Fruit fly (Drosophila melanogaster) whole organism, embryonic: ENCODE measurements around the gene twe.

Source experiments
- CG10267 ChIP-seq: fragments of 200-800 bp; sonication (Bioruptor generic); optimal IDR thresholded peaks from 2 replicates; lab custom pipeline; 2018; ENCODE audit warnings: missing biosample characterization, mild to moderate bottlenecking, missing genetic modification characterization, moderate library complexity
- CG10543 ChIP-seq: fragments of 200-800 bp; sonication (Bioruptor generic); optimal IDR thresholded peaks from 3 replicates; lab custom pipeline; 2017; ENCODE audit warnings: missing biosample characterization, mild to moderate bottlenecking, missing genetic modification characterization, moderate library complexity
- CG11247 ChIP-seq: fragments of 200-800 bp; sonication (Bioruptor generic); IDR thresholded peaks from 2 replicates; pipeline ENCODE4 v1.3.6; 2022; ENCODE audit warnings: missing biosample characterization, missing genetic modification characterization
- CG11696 ChIP-seq: fragments of 200-800 bp; sonication (Bioruptor generic); IDR thresholded peaks from 2 replicates; pipeline ENCODE4 v1.3.6; 2022; ENCODE audit warnings: missing biosample characterization, missing genetic modification characterization
- CG12236 ChIP-seq: fragments of 200-800 bp; sonication (Bioruptor generic); optimal IDR thresholded peaks from 2 replicates; lab custom pipeline; 2016; ENCODE audit warnings: missing biosample characterization, missing genetic modification characterization
- CG1233 ChIP-seq: fragments of 200-800 bp; sonication (Bioruptor generic); optimal IDR thresholded peaks from 4 replicates; lab custom pipeline; 2018; ENCODE audit warnings: missing biosample characterization, mild to moderate bottlenecking, missing genetic modification characterization
- CG12391 ChIP-seq: fragments of 200-800 bp; sonication (Bioruptor generic); optimal IDR thresholded peaks from 3 replicates; lab custom pipeline; 2018; ENCODE audit warnings: missing biosample characterization, mild to moderate bottlenecking, missing genetic modification characterization, moderate library complexity
- CG14014 ChIP-seq: fragments of 200-800 bp; sonication (Bioruptor generic); IDR thresholded peaks from 2 replicates; pipeline ENCODE4 v1.3.6; 2022; ENCODE audit warnings: missing biosample characterization, missing genetic modification characterization
- CG1647 ChIP-seq: fragments of 200-800 bp; sonication (Bioruptor generic); optimal IDR thresholded peaks from 3 replicates; lab custom pipeline; 2016; ENCODE audit warnings: missing biosample characterization, missing genetic modification characterization
- CG17912 ChIP-seq: fragments of 200-800 bp; sonication (Bioruptor generic); optimal IDR thresholded peaks from 2 replicates; lab custom pipeline; 2018; ENCODE audit warnings: missing biosample characterization, mild to moderate bottlenecking, missing genetic modification characterization
- CG1792 ChIP-seq: fragments of 200-800 bp; sonication (Bioruptor generic); optimal IDR thresholded peaks from 2 replicates; lab custom pipeline; 2016; ENCODE audit warnings: missing biosample characterization, missing genetic modification characterization
- CG30403 ChIP-seq: fragments of 200-800 bp; sonication (Bioruptor generic); optimal IDR thresholded peaks from 3 replicates; lab custom pipeline; 2016; ENCODE audit warnings: missing biosample characterization, missing genetic modification characterization
- CG3407 ChIP-seq: fragments of 200-800 bp; sonication (Bioruptor generic); optimal IDR thresholded peaks from 2 replicates; lab custom pipeline; 2018; ENCODE audit warnings: missing biosample characterization, mild to moderate bottlenecking, missing genetic modification characterization
- CG4282 ChIP-seq: fragments of 200-800 bp; sonication (Bioruptor generic); optimal IDR thresholded peaks from 2 replicates; lab custom pipeline; 2016; ENCODE audit warnings: missing biosample characterization, missing genetic modification characterization
- CG6272 ChIP-seq: fragments of 200-800 bp; sonication (Bioruptor generic); IDR thresholded peaks from 2 replicates; pipeline ENCODE4 v1.3.6; 2022; ENCODE audit warnings: missing biosample characterization, missing genetic modification characterization
- CG7357 ChIP-seq: fragments of 200-800 bp; sonication (Bioruptor generic); IDR thresholded peaks from 3 replicates; pipeline ENCODE4 v1.3.6; 2022; ENCODE audit warnings: missing biosample characterization, missing genetic modification characterization
- CG7786 ChIP-seq: fragments of 200-800 bp; sonication (Bioruptor generic); optimal IDR thresholded peaks from 2 replicates; lab custom pipeline; 2016; ENCODE audit warnings: missing biosample characterization, missing genetic modification characterization
- CG8359 ChIP-seq: fragments of 200-800 bp; sonication (Bioruptor generic); optimal IDR thresholded peaks from 2 replicates; lab custom pipeline; 2017; ENCODE audit warnings: missing biosample characterization, mild to moderate bottlenecking, missing genetic modification characterization, borderline replicate concordance
- CG8478 ChIP-seq: fragments of >200 bp; optimal IDR thresholded peaks from 2 replicates; lab custom pipeline; 2018
- CG9932 ChIP-seq: fragments of 200-800 bp; sonication (Bioruptor generic); IDR thresholded peaks from 2 replicates; pipeline ENCODE4 v1.3.6; 2022; ENCODE audit warnings: missing biosample characterization, missing genetic modification characterization
- D19A ChIP-seq: fragments of 200-800 bp; optimal IDR thresholded peaks from 3 replicates; lab custom pipeline; 2019; ENCODE audit warnings: missing biosample characterization, mild to moderate bottlenecking, missing genetic modification characterization, moderate library complexity
- Doc2 ChIP-seq: fragments of 200-800 bp; sonication (Bioruptor generic); IDR thresholded peaks from 2 replicates; pipeline ENCODE4 v1.3.6; 2022; ENCODE audit warnings: missing biosample characterization, missing genetic modification characterization
- E2f2 ChIP-seq: fragments of 200-800 bp; sonication (Bioruptor generic); IDR thresholded peaks from 2 replicates; pipeline ENCODE4 v1.3.6; 2022; ENCODE audit warnings: missing biosample characterization, missing genetic modification characterization
- Ets65A ChIP-seq: fragments of 200-800 bp; sonication (Bioruptor generic); peaks from one replicate; lab custom pipeline; 2016; ENCODE audit warnings: missing biosample characterization, missing genetic modification characterization
- GATAe ChIP-seq: fragments of 200-800 bp; sonication (Bioruptor generic); conservative IDR thresholded peaks from 2 replicates; pipeline ENCODE4 v1.3.6; 2022; ENCODE audit warnings: missing biosample characterization, missing genetic modification characterization
- HHEX ChIP-seq: fragments of 200-800 bp; sonication (Bioruptor generic); optimal IDR thresholded peaks from 3 replicates; lab custom pipeline; 2017; ENCODE audit warnings: missing biosample characterization, mild to moderate bottlenecking, missing genetic modification characterization, missing genetic modification reagents
- HLH3B ChIP-seq: fragments of 200-800 bp; sonication (Bioruptor generic); IDR thresholded peaks from 2 replicates; pipeline ENCODE4 v1.3.6; 2022; ENCODE audit warnings: missing biosample characterization, missing genetic modification characterization
- Mrtf ChIP-seq: fragments of 200-800 bp; sonication (Bioruptor generic); IDR thresholded peaks from 3 replicates; pipeline ENCODE4 v1.3.6; 2022; ENCODE audit warnings: missing biosample characterization, missing genetic modification characterization
- Nf-YA ChIP-seq: fragments of 200-800 bp; sonication (Bioruptor generic); IDR thresholded peaks from 2 replicates; pipeline ENCODE4 v1.3.6; 2022; ENCODE audit warnings: missing biosample characterization, missing genetic modification characterization
- Oli ChIP-seq: fragments of 200-800 bp; sonication (Bioruptor generic); optimal IDR thresholded peaks from 2 replicates; lab custom pipeline; 2018; ENCODE audit warnings: missing biosample characterization, mild to moderate bottlenecking, missing genetic modification characterization, moderate library complexity
- Opbp ChIP-seq: fragments of 200-800 bp; sonication (Bioruptor generic); IDR thresholded peaks from 3 replicates; pipeline ENCODE4 v1.3.6; 2022; ENCODE audit warnings: missing biosample characterization, missing genetic modification characterization; ENCODE audit not compliant: partially characterized antibody
- Pdp1 ChIP-seq, 2 experiments: fragments of 200-800 bp; sonication (Bioruptor generic); optimal IDR thresholded peaks; 3 replicates each; lab custom pipeline; 2016; ENCODE audit warnings: missing biosample characterization in 2 of 2, missing genetic modification characterization in 2 of 2, mild to moderate bottlenecking in 1 of 2, moderate library complexity in 1 of 2
- cas ChIP-seq: fragments of 200-800 bp; sonication (Bioruptor generic); IDR thresholded peaks from 2 replicates; pipeline ENCODE4 v1.3.6; 2022; ENCODE audit warnings: missing biosample characterization, missing genetic modification characterization
- cg ChIP-seq: fragments of 200-800 bp; sonication (Bioruptor generic); optimal IDR thresholded peaks from 3 replicates; lab custom pipeline; 2019; ENCODE audit warnings: missing biosample characterization, mild to moderate bottlenecking, missing genetic modification characterization, moderate library complexity
- dimm ChIP-seq: fragments of 200-800 bp; sonication (Bioruptor generic); IDR thresholded peaks from 2 replicates; pipeline ENCODE4 v1.3.6; 2022; ENCODE audit warnings: missing biosample characterization, missing genetic modification characterization
- esg ChIP-seq: fragments of 200-800 bp; sonication (Bioruptor generic); conservative IDR thresholded peaks from 2 replicates; pipeline ENCODE4 v1.3.6; 2022; ENCODE audit warnings: missing biosample characterization, missing genetic modification characterization
- gsb-n ChIP-seq: fragments of 200-800 bp; sonication (Bioruptor generic); optimal IDR thresholded peaks from 3 replicates; lab custom pipeline; 2018; ENCODE audit warnings: missing biosample characterization, mild to moderate bottlenecking, missing genetic modification characterization
- ind ChIP-seq: fragments of 200-800 bp; sonication (Bioruptor generic); optimal IDR thresholded peaks from 3 replicates; lab custom pipeline; 2016; ENCODE audit warnings: missing biosample characterization, missing genetic modification characterization
- insv ChIP-seq, 2 experiments: fragments of 200-800 bp; sonication (Bioruptor generic); optimal IDR thresholded peaks; 3 replicates each; lab custom pipeline; 2016 to 2018; ENCODE audit warnings: missing biosample characterization in 2 of 2, missing genetic modification characterization in 2 of 2
- kay ChIP-seq: fragments of 200-800 bp; sonication (Bioruptor generic); optimal IDR thresholded peaks from 2 replicates; lab custom pipeline; 2016; ENCODE audit warnings: missing biosample characterization, missing genetic modification characterization
- mld ChIP-seq: fragments of 200-800 bp; sonication (Bioruptor generic); IDR thresholded peaks from 3 replicates; pipeline ENCODE4 v1.3.6; 2022; ENCODE audit warnings: missing biosample characterization, missing genetic modification characterization; ENCODE audit not compliant: partially characterized antibody
- nerfin-1 ChIP-seq: fragments of 200-800 bp; sonication (Bioruptor generic); optimal IDR thresholded peaks from 3 replicates; lab custom pipeline; 2019; ENCODE audit warnings: missing biosample characterization, mild to moderate bottlenecking, missing genetic modification characterization, moderate library complexity
- nom ChIP-seq: fragments of 200-800 bp; sonication (Bioruptor generic); optimal IDR thresholded peaks from 2 replicates; lab custom pipeline; 2017; ENCODE audit warnings: missing biosample characterization, missing genetic modification characterization, mild to moderate bottlenecking, moderate library complexity, missing genetic modification reagents
- run ChIP-seq: fragments of 200-800 bp; sonication (Bioruptor generic); optimal IDR thresholded peaks from 3 replicates; lab custom pipeline; 2018; ENCODE audit warnings: missing biosample characterization, mild to moderate bottlenecking, missing genetic modification characterization
- scrt ChIP-seq: fragments of 200-800 bp; sonication (Bioruptor generic); optimal IDR thresholded peaks from 2 replicates; lab custom pipeline; 2018; ENCODE audit warnings: missing biosample characterization, mild to moderate bottlenecking, missing genetic modification characterization, moderate library complexity
- seq ChIP-seq: fragments of 200-800 bp; sonication (Bioruptor generic); IDR thresholded peaks from 2 replicates; pipeline ENCODE4 v1.3.6; 2022; ENCODE audit warnings: missing biosample characterization, missing genetic modification characterization
- sisA ChIP-seq: fragments of 200-800 bp; sonication (Bioruptor generic); IDR thresholded peaks from 2 replicates; pipeline ENCODE4 v1.3.6; 2022; ENCODE audit warnings: missing biosample characterization, missing genetic modification characterization
- tup ChIP-seq: fragments of 200-800 bp; sonication (Bioruptor generic); optimal IDR thresholded peaks from 2 replicates; lab custom pipeline; 2016; ENCODE audit warnings: missing biosample characterization, mild to moderate bottlenecking, missing genetic modification characterization, moderate library complexity
- usp ChIP-seq: fragments of >200 bp; optimal IDR thresholded peaks from 2 replicates; lab custom pipeline; 2017; ENCODE audit warnings: missing biosample characterization, missing genetic modification characterization
- zen2 ChIP-seq: fragments of 200-800 bp; sonication (Bioruptor generic); IDR thresholded peaks from 3 replicates; pipeline ENCODE4 v1.3.6; 2022; ENCODE audit warnings: missing biosample characterization, missing genetic modification characterization; ENCODE audit not compliant: partially characterized antibody

twe gene

dm6 chr2L:16287602-16288392 lies 26.1 kb upstream of the twe start, which contains the start of the genes crp and pkaap (continued):
- TF ChIP-seq CG17912 (peak; percentile 74), CG12391 (tag; lab: Kevin White, UChicago) (peak; percentile 70), Ets65A (GFP tag; lab: Kevin White, UChicago) (peak; percentile 99), CG11247 (GFP tag; lab: Robert Waterston, UW) (no peak), HLH3B (no peak), HHEX (GFP tag; lab: Kevin White, UChicago) (peak; percentile 75), CG12236 (GFP tag; lab: Kevin White, UChicago) (peak; percentile 59), Opbp (GFP tag; lab: Robert Waterston, UW) (no peak), seq (GFP tag; lab: Robert Waterston, UW) (no peak), cas (GFP tag; lab: Robert Waterston, UW) (no peak), CG10267 (tag; lab: Kevin White, UChicago) (peak; percentile 100), esg (GFP tag; lab: Robert Waterston, UW) (no peak), tup (GFP tag; lab: Kevin White, UChicago) (peak; percentile 83), insv (GFP tag; optimal IDR thresholded peaks at IDR 0.05; lab: Kevin White, UChicago) (peak in 1 of 2 experiments; percentile 77), CG1233 (GFP tag; lab: Kevin White, UChicago) (peak; percentile 61), CG10543 (peak; percentile 86), scrt (GFP tag; lab: Kevin White, UChicago) (peak; percentile 63), CG14014 (GFP tag; lab: Robert Waterston, UW) (no peak), CG9932 (GFP tag; lab: Robert Waterston, UW) (no peak), D19A (tag; lab: Kevin White, UChicago) (peak; percentile 24), CG30403 (GFP tag; lab: Kevin White, UChicago) (peak; percentile 88), cg (GFP tag; lab: Kevin White, UChicago) (no peak), CG3407 (GFP tag; lab: Kevin White, UChicago) (peak; percentile 69), CG7786 (GFP tag; lab: Kevin White, UChicago) (peak; percentile 76), CG4282 (peak; percentile 79), ind (GFP tag; lab: Kevin White, UChicago) (peak; percentile 83), nom (peak; percentile 65), Nf-YA (no peak), CG6272 (GFP tag; lab: Robert Waterston, UW) (peak; percentile 74), mld (GFP tag; lab: Robert Waterston, UW) (no peak), zen2 (GFP tag; lab: Robert Waterston, UW) (no peak), CG1792 (peak; percentile 74), CG7357 (peak; percentile 51; the same call in 1 of the 3 replicates), CG11696 (GFP tag; lab: Robert Waterston, UW) (no peak), CG8359 (GFP tag; lab: Kevin White, UChicago) (peak; percentile 26), E2f2 (GFP tag; lab: Robert Waterston, UW) (no peak), dimm (no peak), Doc2 (GFP tag; lab: Robert Waterston, UW) (no peak), Mrtf (GFP tag; lab: Robert Waterston, UW) (no peak), usp (GFP tag; lab: Kevin White, UChicago) (no peak), sisA (GFP tag; lab: Robert Waterston, UW) (no peak), kay (GFP tag; lab: Kevin White, UChicago) (peak; percentile 33), nerfin-1 (tag; lab: Kevin White, UChicago) (no peak), CG8478 (lab: Kevin White, UChicago) (no peak), run (tag; lab: Kevin White, UChicago) (peak; percentile 25), Oli (tag; lab: Kevin White, UChicago) (no peak), gsb-n (tag; lab: Kevin White, UChicago) (peak; percentile 52), CG1647 (peak; percentile 89), Pdp1 (GFP tag; optimal IDR thresholded peaks at IDR 0.05; lab: Kevin White, UChicago) (peak; percentile 88 to 90), GATAe (GFP tag; lab: Robert Waterston, UW) (no peak)
